Fruit fly (Drosophila melanogaster) whole organism, embryonic: Measurements from ENCODE around the gene CG7006.
A peak's percentile ranks its signal among the peaks of the same experiment; 100 is the strongest.

Source experiments
- Antp ChIP-seq: fragments of 200-800 bp; sonication (Bioruptor generic); optimal IDR thresholded peaks from 3 replicates; lab custom pipeline; 2016; ENCODE audit warnings: missing biosample characterization, missing genetic modification characterization
- B-H1 ChIP-seq: fragments of 200-800 bp; sonication (Bioruptor generic); IDR thresholded peaks from 3 replicates; pipeline ENCODE4 v1.3.6; 2022; ENCODE audit warnings: missing biosample characterization, missing genetic modification characterization
- CG10209 ChIP-seq: fragments of 200-800 bp; sonication (Bioruptor generic); optimal IDR thresholded peaks from 3 replicates; lab custom pipeline; 2017; ENCODE audit warnings: missing biosample characterization, mild to moderate bottlenecking, missing genetic modification characterization, missing genetic modification reagents
- CG1024 ChIP-seq: fragments of 200-800 bp; sonication (Bioruptor generic); IDR thresholded peaks from 2 replicates; pipeline ENCODE4 v1.3.6; 2022; ENCODE audit warnings: missing biosample characterization, missing genetic modification characterization
- CG10267 ChIP-seq: fragments of 200-800 bp; sonication (Bioruptor generic); optimal IDR thresholded peaks from 2 replicates; lab custom pipeline; 2018; ENCODE audit warnings: missing biosample characterization, mild to moderate bottlenecking, missing genetic modification characterization, moderate library complexity
- CG10431 ChIP-seq: fragments of 200-800 bp; sonication (Bioruptor generic); optimal IDR thresholded peaks from 3 replicates; lab custom pipeline; 2018; ENCODE audit warnings: missing biosample characterization, mild to moderate bottlenecking, missing genetic modification characterization
- CG10462 ChIP-seq: fragments of 200-800 bp; sonication (Bioruptor generic); optimal IDR thresholded peaks from 2 replicates; lab custom pipeline; 2016; ENCODE audit warnings: missing biosample characterization, missing genetic modification characterization
- CG11723 ChIP-seq: fragments of 200-800 bp; sonication (Bioruptor generic); optimal IDR thresholded peaks from 2 replicates; lab custom pipeline; 2017; ENCODE audit warnings: missing biosample characterization, mild to moderate bottlenecking, missing genetic modification characterization
- CG12155 ChIP-seq: fragments of 200-800 bp; sonication (Bioruptor generic); optimal IDR thresholded peaks from 3 replicates; lab custom pipeline; 2016; ENCODE audit warnings: missing biosample characterization, missing genetic modification characterization
- CG12236 ChIP-seq: fragments of 200-800 bp; sonication (Bioruptor generic); optimal IDR thresholded peaks from 2 replicates; lab custom pipeline; 2016; ENCODE audit warnings: missing biosample characterization, missing genetic modification characterization
- CG14014 ChIP-seq: fragments of 200-800 bp; sonication (Bioruptor generic); IDR thresholded peaks from 2 replicates; pipeline ENCODE4 v1.3.6; 2022; ENCODE audit warnings: missing biosample characterization, missing genetic modification characterization
- CG16779 ChIP-seq: fragments of 200-800 bp; sonication (Bioruptor generic); IDR thresholded peaks from 2 replicates; pipeline ENCODE4 v1.3.6; 2022; ENCODE audit warnings: missing biosample characterization, missing genetic modification characterization
- CG16863 ChIP-seq: fragments of 200-800 bp; sonication (Bioruptor generic); optimal IDR thresholded peaks from 3 replicates; lab custom pipeline; 2016; ENCODE audit warnings: missing biosample characterization, missing genetic modification characterization
- CG17186 ChIP-seq: fragments of 200-800 bp; sonication (Bioruptor generic); optimal IDR thresholded peaks from 3 replicates; lab custom pipeline; 2017; ENCODE audit warnings: missing biosample characterization, missing genetic modification reagents, missing genetic modification characterization
- CG17802 ChIP-seq: fragments of 200-800 bp; sonication (Bioruptor generic); optimal IDR thresholded peaks from 2 replicates; lab custom pipeline; 2018; ENCODE audit warnings: missing biosample characterization, mild to moderate bottlenecking, missing genetic modification characterization, moderate library complexity
- CG1792 ChIP-seq: fragments of 200-800 bp; sonication (Bioruptor generic); optimal IDR thresholded peaks from 2 replicates; lab custom pipeline; 2016; ENCODE audit warnings: missing biosample characterization, missing genetic modification characterization
- CG18262 ChIP-seq: fragments of 200-800 bp; optimal IDR thresholded peaks from 3 replicates; lab custom pipeline; 2019; ENCODE audit warnings: missing biosample characterization, mild to moderate bottlenecking, missing genetic modification characterization, moderate library complexity
- CG18764 ChIP-seq: fragments of 200-800 bp; sonication (Bioruptor generic); optimal IDR thresholded peaks from 3 replicates; lab custom pipeline; 2016; ENCODE audit warnings: missing biosample characterization, missing genetic modification characterization
- CG34422 ChIP-seq: fragments of 200-800 bp; sonication (Bioruptor generic); IDR thresholded peaks from 3 replicates; pipeline ENCODE4 v1.3.6; 2022; ENCODE audit warnings: missing biosample characterization, missing genetic modification characterization
- CG9727 ChIP-seq: fragments of 200-800 bp; sonication (Bioruptor generic); optimal IDR thresholded peaks from 3 replicates; lab custom pipeline; 2017; ENCODE audit warnings: missing biosample characterization, mild to moderate bottlenecking, missing genetic modification characterization
- CHES-1-like ChIP-seq: fragments of 200-800 bp; sonication (Bioruptor generic); optimal IDR thresholded peaks from 2 replicates; lab custom pipeline; 2016; ENCODE audit warnings: missing biosample characterization, missing genetic modification characterization
- D ChIP-seq, 2 experiments: fragments of 200-800 bp in 1 of 2; fragments of >200 bp in 1 of 2; sonication (Bioruptor generic) in 1 of 2; optimal IDR thresholded peaks; 2 replicates in 1 of 2; 3 replicates in 1 of 2; lab custom pipeline; 2017; ENCODE audit warnings: mild to moderate bottlenecking in 1 of 2, missing biosample characterization in 1 of 2, missing genetic modification characterization in 1 of 2, missing genetic modification reagents in 1 of 2
- Dfd ChIP-seq, 2 experiments: fragments of >200 bp; optimal IDR thresholded peaks; 2 replicates each; lab custom pipeline; 2017; ENCODE audit warnings: missing biosample characterization in 2 of 2, missing genetic modification characterization in 2 of 2
- Dip2 ChIP-seq: fragments of 200-800 bp; sonication (Bioruptor generic); IDR thresholded peaks from 2 replicates; pipeline ENCODE4 v1.3.6; 2022; ENCODE audit warnings: missing biosample characterization, missing genetic modification characterization
- Doc3 ChIP-seq: fragments of 200-800 bp; sonication (Bioruptor generic); IDR thresholded peaks from 3 replicates; pipeline ENCODE4 v1.3.6; 2022; ENCODE audit warnings: missing biosample characterization, missing genetic modification characterization; ENCODE audit not compliant: partially characterized antibody
- Dp ChIP-seq: fragments of 200-800 bp; sonication (Bioruptor generic); optimal IDR thresholded peaks from 2 replicates; lab custom pipeline; 2018; ENCODE audit warnings: missing biosample characterization, mild to moderate bottlenecking, missing genetic modification characterization, moderate library complexity
- Fer3 ChIP-seq: fragments of 200-800 bp; sonication (Bioruptor generic); optimal IDR thresholded peaks from 2 replicates; lab custom pipeline; 2018; ENCODE audit warnings: missing biosample characterization, mild to moderate bottlenecking, missing genetic modification characterization, moderate library complexity
- HLH4C ChIP-seq: fragments of 200-800 bp; sonication (Bioruptor generic); IDR thresholded peaks from 3 replicates; pipeline ENCODE4 v1.3.6; 2022; ENCODE audit warnings: missing biosample characterization, missing genetic modification characterization; ENCODE audit not compliant: partially characterized antibody
- Hmr ChIP-seq: fragments of 200-800 bp; sonication (Bioruptor generic); optimal IDR thresholded peaks from 3 replicates; lab custom pipeline; 2017; ENCODE audit warnings: mild to moderate bottlenecking, missing biosample characterization, missing genetic modification reagents, missing genetic modification characterization
- Jarid2 ChIP-seq: fragments of 200-800 bp; sonication (Bioruptor generic); optimal IDR thresholded peaks from 3 replicates; lab custom pipeline; 2017; ENCODE audit warnings: mild to moderate bottlenecking, missing biosample characterization, missing genetic modification reagents, missing genetic modification characterization
- Lhr ChIP-seq: fragments of 200-800 bp; sonication (Bioruptor generic); optimal IDR thresholded peaks from 3 replicates; lab custom pipeline; 2017; ENCODE audit warnings: mild to moderate bottlenecking, missing biosample characterization, missing genetic modification reagents, missing genetic modification characterization
- Mes4 ChIP-seq: fragments of 200-800 bp; sonication (Bioruptor generic); optimal IDR thresholded peaks from 2 replicates; lab custom pipeline; 2016; ENCODE audit warnings: missing biosample characterization, missing genetic modification characterization
- NK7.1 ChIP-seq: fragments of 200-800 bp; sonication (Bioruptor generic); optimal IDR thresholded peaks from 3 replicates; lab custom pipeline; 2016; ENCODE audit warnings: missing biosample characterization, missing genetic modification characterization
- az2 ChIP-seq: fragments of 200-800 bp; sonication (Bioruptor generic); optimal IDR thresholded peaks from 3 replicates; lab custom pipeline; 2016; ENCODE audit warnings: missing biosample characterization, missing genetic modification characterization
- bab2 ChIP-seq: fragments of 200-800 bp; sonication (Bioruptor generic); optimal IDR thresholded peaks from 2 replicates; lab custom pipeline; 2016; ENCODE audit warnings: missing biosample characterization, missing genetic modification characterization
- bcd ChIP-seq: fragments of 200-800 bp; sonication (Bioruptor generic); optimal IDR thresholded peaks from 2 replicates; lab custom pipeline; 2017; ENCODE audit warnings: missing biosample characterization, mild to moderate bottlenecking, missing genetic modification characterization
- fd102C ChIP-seq: fragments of 200-800 bp; sonication (Bioruptor generic); optimal IDR thresholded peaks from 2 replicates; lab custom pipeline; 2018; ENCODE audit warnings: missing biosample characterization, mild to moderate bottlenecking, missing genetic modification characterization, moderate library complexity
- fru ChIP-seq: fragments of >200 bp; optimal IDR thresholded peaks from 2 replicates; lab custom pipeline; 2017
- gsb ChIP-seq: fragments of 200-800 bp; sonication (Bioruptor generic); IDR thresholded peaks from 2 replicates; pipeline ENCODE4 v1.3.6; 2022; ENCODE audit warnings: missing biosample characterization, missing genetic modification characterization
- gt ChIP-seq: fragments of 200-800 bp; sonication (Bioruptor generic); IDR thresholded peaks from 2 replicates; pipeline ENCODE4 v1.3.6; 2022; ENCODE audit warnings: missing biosample characterization, missing genetic modification characterization
- h ChIP-seq: fragments of >200 bp; optimal IDR thresholded peaks from 2 replicates; lab custom pipeline; 2017
- her ChIP-seq: fragments of 200-800 bp; sonication (Bioruptor generic); optimal IDR thresholded peaks from 2 replicates; lab custom pipeline; 2016; ENCODE audit warnings: missing biosample characterization, missing genetic modification characterization
- nom ChIP-seq: fragments of 200-800 bp; sonication (Bioruptor generic); optimal IDR thresholded peaks from 2 replicates; lab custom pipeline; 2017; ENCODE audit warnings: missing biosample characterization, missing genetic modification characterization, mild to moderate bottlenecking, moderate library complexity, missing genetic modification reagents
- oc ChIP-seq: fragments of 200-800 bp; sonication (Bioruptor generic); optimal IDR thresholded peaks from 2 replicates; lab custom pipeline; 2018; ENCODE audit warnings: missing biosample characterization, mild to moderate bottlenecking, missing genetic modification characterization, moderate library complexity
- pros ChIP-seq: fragments of 200-800 bp; sonication (Bioruptor generic); optimal IDR thresholded peaks from 3 replicates; lab custom pipeline; 2019; ENCODE audit warnings: missing biosample characterization, mild to moderate bottlenecking, missing genetic modification characterization, moderate library complexity
- tll ChIP-seq, 2 experiments: fragments of 200-800 bp in 1 of 2; fragments of >200 bp in 1 of 2; sonication (Bioruptor generic) in 1 of 2; optimal IDR thresholded peaks; 2 replicates each; lab custom pipeline; 2017 to 2019; ENCODE audit warnings: missing biosample characterization in 2 of 2, missing genetic modification characterization in 2 of 2, mild to moderate bottlenecking in 1 of 2, moderate library complexity in 1 of 2
- trem ChIP-seq: fragments of 200-800 bp; optimal IDR thresholded peaks from 3 replicates; lab custom pipeline; 2019; ENCODE audit warnings: missing biosample characterization, mild to moderate bottlenecking, missing genetic modification characterization, moderate library complexity
- zfh1 ChIP-seq: fragments of 200-800 bp; sonication (Bioruptor generic); IDR thresholded peaks from 3 replicates; pipeline ENCODE4 v1.3.6; 2022; ENCODE audit warnings: missing biosample characterization, missing genetic modification characterization

Gene CG7006

DNA sequence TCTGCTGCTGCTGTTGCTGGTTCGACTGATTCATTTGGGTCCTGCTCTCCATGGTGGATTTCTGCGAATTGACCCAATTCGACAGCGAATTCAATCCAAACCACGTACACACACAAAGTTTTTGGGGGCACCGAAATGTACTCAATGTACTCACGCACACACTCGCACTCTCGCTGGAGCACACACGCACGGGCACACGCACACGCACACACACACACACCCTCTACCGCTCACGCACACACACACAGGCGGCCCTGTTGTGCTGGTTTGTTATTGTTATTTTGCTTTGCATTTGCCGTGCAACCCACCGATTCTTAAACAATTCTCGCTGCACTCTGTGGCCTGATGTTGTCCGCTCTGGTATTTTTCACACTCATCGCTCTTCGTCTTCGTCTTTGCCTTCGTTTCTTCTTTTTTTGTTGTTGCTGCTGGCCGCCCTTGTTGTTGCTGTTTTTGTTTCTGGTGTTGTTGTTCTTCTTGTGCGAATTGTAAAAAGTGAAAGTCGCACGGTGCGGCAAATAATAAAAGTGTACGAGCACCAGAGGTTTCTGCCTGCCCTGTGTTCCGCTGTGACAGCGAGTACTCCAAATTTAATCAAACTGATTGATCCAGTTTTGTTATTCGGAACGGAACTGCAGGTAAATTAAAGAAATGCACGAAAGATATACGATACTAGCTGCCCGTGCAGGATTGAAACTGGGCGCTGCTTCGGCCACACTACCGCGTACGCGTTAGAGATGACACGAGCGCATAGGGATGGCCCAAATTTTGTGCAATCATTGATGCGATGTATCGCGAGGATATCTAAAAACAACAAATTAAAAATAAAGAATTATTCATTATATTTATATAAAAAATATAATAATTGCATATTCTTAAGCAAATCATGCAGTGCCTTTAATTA lies 25.8 kb downstream of the CG7006 start, which contains the start of gene CG3744 (continued):
- TF ChIP-seq CG18764 (GFP tag; lab: Kevin White, UChicago) (peak; percentile 81), Mes4 (no peak), CG14014 (GFP tag; lab: Robert Waterston, UW) (peak; percentile 95), zfh1 (GFP tag; lab: Robert Waterston, UW) (peak; percentile 96), CG1024 (GFP tag; lab: Robert Waterston, UW) (peak; percentile 85), fru (lab: Kevin White, UChicago) (no peak), B-H1 (GFP tag; lab: Robert Waterston, UW) (peak; percentile 92), CG10267 (tag; lab: Kevin White, UChicago) (peak; percentile 85), CG34422 (GFP tag; lab: Robert Waterston, UW) (peak; percentile 94), nom (no peak), CHES-1-like (peak; percentile 53), fd102C (no peak), CG1792 (GFP tag; lab: Kevin White, UChicago) (peak; percentile 42), pros (GFP tag; lab: Kevin White, UChicago) (no peak), Dp (no peak), Lhr (GFP tag; lab: Kevin White, UChicago) (peak; percentile 92), NK7.1 (GFP tag; lab: Kevin White, UChicago) (peak; percentile 24), CG17186 (GFP tag; lab: Kevin White, UChicago) (peak; percentile 55), Hmr (GFP tag; lab: Kevin White, UChicago) (peak; percentile 95), HLH4C (peak; percentile 87), az2 (peak; percentile 90), Fer3 (peak; percentile 92), gt (GFP tag; lab: Robert Waterston, UW) (peak; percentile 76), bcd (GFP tag; lab: Kevin White, UChicago) (peak; percentile 91), CG17802 (tag; lab: Kevin White, UChicago) (peak; percentile 45), bab2 (GFP tag; lab: Kevin White, UChicago) (peak; percentile 75), oc (tag; lab: Kevin White, UChicago) (peak; percentile 78), CG10431 (GFP tag; lab: Kevin White, UChicago) (peak; percentile 48), CG18262 (tag; lab: Kevin White, UChicago) (peak; percentile 89), Doc3 (peak; percentile 96), CG16779 (GFP tag; lab: Robert Waterston, UW) (peak; percentile 83), CG10209 (peak; percentile 91), CG10462 (GFP tag; lab: Kevin White, UChicago) (peak; percentile 79), Dip2 (0 out of 2 replicates have a peak, but pooled peaks have one; percentile 9), tll (GFP tag; optimal IDR thresholded peaks at IDR 0.05; lab: Kevin White, UChicago) (no peak), her (GFP tag; lab: Kevin White, UChicago) (peak; percentile 39), Antp (GFP tag; lab: Kevin White, UChicago) (peak; percentile 72), CG11723 (GFP tag; lab: Kevin White, UChicago) (peak; percentile 77), Jarid2 (GFP tag; lab: Kevin White, UChicago) (peak; percentile 55), D (optimal IDR thresholded peaks at IDR 0.05; lab: Kevin White, UChicago) (no peak), D (GFP tag; optimal IDR thresholded peaks at IDR 0.05; lab: Kevin White, UChicago) (peak; percentile 76), trem (tag; lab: Kevin White, UChicago) (peak; percentile 84), CG9727 (GFP tag; lab: Kevin White, UChicago) (peak; percentile 88), h (lab: Kevin White, UChicago) (no peak), CG12155 (GFP tag; lab: Kevin White, UChicago) (peak; percentile 87), CG12236 (no peak), gsb (GFP tag; lab: Robert Waterston, UW) (peak; percentile 89), CG16863 (GFP tag; lab: Kevin White, UChicago) (peak; percentile 59), Dfd (GFP tag; optimal IDR thresholded peaks at IDR 0.05; lab: Kevin White, UChicago) (peak in 1 of 2 experiments; percentile 71)
